Worm (Caenorhabditis elegans) whole organism, L4 larva: ENCODE measurements around the gene T24C2.5.
A peak's percentile ranks its signal among the peaks of the same experiment; 100 is the strongest.

ENCODE experiments used
- aha-1 ChIP-seq: fragments of 150-350 bp; peaks from one replicate; lab custom pipeline; 2014; ENCODE audit warnings: missing biosample characterization, missing genetic modification characterization
- aly-2 ChIP-seq: sonication (generic microtip); optimal IDR thresholded peaks from 2 replicates; lab custom pipeline; 2018; ENCODE audit warnings: missing biosample characterization, missing genetic modification characterization
- ceh-44 ChIP-seq: fragments of 200-800 bp; sonication (Bioruptor generic); IDR thresholded peaks from 2 replicates; pipeline ENCODE4 v1.3.6; 2022; ENCODE audit warnings: missing genetic modification reagents, missing genetic modification characterization, missing compliant biosample characterization
- ceh-62 ChIP-seq: sonication (generic microtip); optimal IDR thresholded peaks from 2 replicates; lab custom pipeline; 2017; ENCODE audit warnings: missing biosample characterization, missing genetic modification characterization
- ctbp-1 ChIP-seq: fragments of 200-800 bp; sonication (Bioruptor generic); IDR thresholded peaks from 2 replicates; pipeline ENCODE4 v1.3.6; 2022; ENCODE audit warnings: missing genetic modification reagents, missing genetic modification characterization, missing compliant biosample characterization
- daf-19 ChIP-seq: fragments of 200-800 bp; sonication (Bioruptor generic); conservative IDR thresholded peaks from 2 replicates; pipeline ENCODE4 v1.3.6; 2022; ENCODE audit warnings: missing genetic modification characterization, missing compliant biosample characterization
- dmd-8 ChIP-seq: fragments of 200-800 bp; sonication (Bioruptor generic); IDR thresholded peaks from 2 replicates; pipeline ENCODE4 v1.3.6; 2022; ENCODE audit warnings: missing genetic modification characterization, missing compliant biosample characterization
- dmd-9 ChIP-seq: fragments of 200-800 bp; sonication (Bioruptor generic); IDR thresholded peaks from 2 replicates; pipeline ENCODE4 v1.3.6; 2022; ENCODE audit warnings: missing genetic modification reagents, missing genetic modification characterization, missing compliant biosample characterization
- dve-1 ChIP-seq: sonication (generic microtip); optimal IDR thresholded peaks from 2 replicates; lab custom pipeline; 2017; ENCODE audit warnings: antibody characterized with exemption, mild to moderate bottlenecking, missing genetic modification characterization, missing compliant biosample characterization; ENCODE audit not compliant: insufficient read depth
- fkh-10 ChIP-seq: fragments of 150-350 bp; optimal IDR thresholded peaks from 2 replicates; lab custom pipeline; 2014; ENCODE audit warnings: missing biosample characterization, missing genetic modification reagents, missing genetic modification characterization
- hlh-11 ChIP-seq: fragments of 200-800 bp; sonication (Bioruptor generic); optimal IDR thresholded peaks from 2 replicates; lab custom pipeline; 2018; ENCODE audit warnings: mild to moderate bottlenecking, missing genetic modification characterization, missing compliant biosample characterization
- hlh-30 ChIP-seq: sonication (generic microtip); optimal IDR thresholded peaks from 2 replicates; lab custom pipeline; 2017; ENCODE audit warnings: antibody characterized with exemption, mild to moderate bottlenecking, missing genetic modification characterization, missing compliant biosample characterization; ENCODE audit not compliant: insufficient read depth
- jun-1 ChIP-seq: fragments of 150-350 bp; optimal IDR thresholded peaks from 2 replicates; lab custom pipeline; 2014; ENCODE audit warnings: missing biosample characterization, missing genetic modification reagents, missing genetic modification characterization
- lin-13 ChIP-seq: fragments of 150-350 bp; optimal IDR thresholded peaks from 2 replicates; lab custom pipeline; 2014; ENCODE audit warnings: missing biosample characterization, missing genetic modification reagents, missing genetic modification characterization
- lin-15B ChIP-seq: fragments of 150-350 bp; sonication (generic microtip); optimal IDR thresholded peaks from 3 replicates; lab custom pipeline; 2014; ENCODE audit warnings: missing biosample characterization, missing genetic modification characterization
- lsy-2 ChIP-seq, 2 experiments: fragments of 150-350 bp in 1 of 2; sonication (generic microtip) in 1 of 2; optimal IDR thresholded peaks; 2 replicates each; lab custom pipeline; 2014 to 2017; ENCODE audit warnings: missing biosample characterization in 2 of 2, missing genetic modification characterization in 2 of 2
- mdl-1 ChIP-seq, 2 experiments: fragments of 150-350 bp in 1 of 2; sonication (generic microtip) in 1 of 2; optimal IDR thresholded peaks; 2 replicates each; lab custom pipeline; 2014 to 2017; ENCODE audit warnings: missing biosample characterization in 2 of 2, missing genetic modification characterization in 2 of 2
- mep-1 ChIP-seq: fragments of 150-350 bp; sonication (generic microtip); optimal IDR thresholded peaks from 3 replicates; lab custom pipeline; 2014; ENCODE audit warnings: missing biosample characterization, missing genetic modification characterization
- mxl-2 ChIP-seq: fragments of 200-800 bp; sonication (Bioruptor generic); conservative IDR thresholded peaks from 2 replicates; pipeline ENCODE4 v1.3.6; 2022; ENCODE audit warnings: missing genetic modification reagents, missing genetic modification characterization, missing compliant biosample characterization
- nhr-102 ChIP-seq: sonication (generic microtip); optimal IDR thresholded peaks from 2 replicates; lab custom pipeline; 2016; ENCODE audit warnings: mild to moderate bottlenecking, missing genetic modification characterization, moderate library complexity, missing compliant biosample characterization
- nhr-111 ChIP-seq: fragments of 200-800 bp; sonication (Bioruptor generic); optimal IDR thresholded peaks from 2 replicates; lab custom pipeline; 2018; ENCODE audit warnings: mild to moderate bottlenecking, missing genetic modification characterization, missing compliant biosample characterization
- nhr-237 ChIP-seq: sonication (generic microtip); optimal IDR thresholded peaks from 2 replicates; lab custom pipeline; 2017; ENCODE audit warnings: missing biosample characterization, missing genetic modification characterization
- nhr-25 ChIP-seq: sonication (generic microtip); optimal IDR thresholded peaks from 2 replicates; lab custom pipeline; 2017; ENCODE audit warnings: missing genetic modification characterization, mild to moderate bottlenecking, missing compliant biosample characterization, antibody characterized with exemption, moderate library complexity, borderline replicate concordance; ENCODE audit not compliant: insufficient read depth
- nhr-28 ChIP-seq: fragments of 150-350 bp; optimal IDR thresholded peaks from 2 replicates; lab custom pipeline; 2014; ENCODE audit warnings: missing biosample characterization, missing genetic modification characterization
- pha-4 ChIP-seq, 2 experiments: fragments of 150-350 bp in 1 of 2; fragments of 200-800 bp in 1 of 2; sonication (Bioruptor generic) in 1 of 2; IDR thresholded peaks in 1 of 2; optimal IDR thresholded peaks in 1 of 2; 2 replicates each; pipeline versions ENCODE4 v1.3.6 to Lab custom; 2014 to 2022; ENCODE audit warnings: missing genetic modification characterization in 2 of 2, missing genetic modification reagents in 2 of 2, missing biosample characterization in 1 of 2, missing compliant biosample characterization in 1 of 2
- pqm-1 ChIP-seq: sonication (generic microtip); optimal IDR thresholded peaks from 2 replicates; lab custom pipeline; 2017; ENCODE audit warnings: missing biosample characterization, missing genetic modification characterization
- sdz-12 ChIP-seq: fragments of 200-800 bp; sonication (Bioruptor generic); optimal IDR thresholded peaks from 2 replicates; lab custom pipeline; 2018; ENCODE audit warnings: mild to moderate bottlenecking, missing genetic modification characterization, missing compliant biosample characterization
- set-16 ChIP-seq: fragments of 200-800 bp; sonication (Bioruptor generic); IDR thresholded peaks from 2 replicates; pipeline ENCODE4 v1.3.6; 2022; ENCODE audit warnings: missing genetic modification reagents, missing genetic modification characterization, missing compliant biosample characterization
- snpc-4 ChIP-seq: fragments of 150-350 bp; optimal IDR thresholded peaks from 2 replicates; lab custom pipeline; 2014; ENCODE audit warnings: missing biosample characterization, missing genetic modification characterization
- spr-1 ChIP-seq: sonication (generic microtip); optimal IDR thresholded peaks from 2 replicates; lab custom pipeline; 2016; ENCODE audit warnings: mild to moderate bottlenecking, missing genetic modification characterization, missing compliant biosample characterization
- unc-62 ChIP-seq, 3 experiments: fragments of 150-350 bp in 1 of 3; sonication (generic microtip); optimal IDR thresholded peaks in 2 of 3; peaks in 1 of 3; 1 replicate in 1 of 3; 2 replicates in 2 of 3; lab custom pipeline; 2014 to 2017; ENCODE audit warnings: missing biosample characterization in 3 of 3, missing genetic modification characterization in 3 of 3, missing genetic modification reagents in 3 of 3, missing genotype in 1 of 3
- zag-1 ChIP-seq: fragments of 150-350 bp; optimal IDR thresholded peaks from 2 replicates; lab custom pipeline; 2014; ENCODE audit warnings: missing biosample characterization, missing genetic modification characterization
- zip-2 ChIP-seq: fragments of 150-350 bp; optimal IDR thresholded peaks from 2 replicates; lab custom pipeline; 2014; ENCODE audit warnings: missing biosample characterization, missing genetic modification characterization
- ztf-7 ChIP-seq: fragments of 150-350 bp; optimal IDR thresholded peaks from 2 replicates; lab custom pipeline; 2014; ENCODE audit warnings: missing biosample characterization, missing genetic modification characterization

The T24C2.5 gene

ce11 chrX:14571277-14571676 is 37.1 kb downstream of the T24C2.5 start:
- TF ChIP-seq spr-1 (tag; lab: Kevin White, UChicago) (no peak), aha-1 (tag; lab: Kevin White, UChicago) (peak; percentile 70), dmd-8 (GFP tag; lab: Robert Waterston, UW) (no peak)

DNA sequence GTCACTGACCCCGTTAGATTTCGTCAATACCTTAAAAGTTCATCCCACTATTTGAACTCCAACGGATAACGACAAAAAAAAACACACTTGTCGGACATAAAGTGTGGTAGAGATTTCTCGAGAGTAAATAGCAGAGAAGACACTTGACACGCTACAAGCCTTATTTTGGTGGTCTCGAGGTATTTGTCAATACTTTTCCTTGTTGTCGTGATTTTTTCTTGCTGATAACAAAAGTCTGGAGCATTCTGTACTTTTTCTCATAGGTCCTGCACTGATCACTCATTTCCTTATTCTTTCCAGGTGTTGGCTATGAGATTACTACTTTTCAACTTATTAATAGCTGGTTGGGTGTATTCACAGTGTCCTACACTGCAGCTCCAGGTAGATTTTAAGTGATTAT is 38.2 kb downstream of the T24C2.5 start, which contains the start of gene lron-1:
lron-1 (plus strand) TSS at position 301 of the 400 bp plus-strand sequence.
- TF ChIP-seq ctbp-1 (GFP tag; lab: Robert Waterston, UW) (no peak), pha-4 (GFP tag; IDR thresholded peaks at IDR 0.05; lab: Robert Waterston, UW) (no peak), pha-4 (tag; optimal IDR thresholded peaks at IDR 0.05; lab: Kevin White, UChicago) (peak; percentile 5)

ce11 chrX:14575920-14576319 is 41.7 kb downstream of the T24C2.5 start:
- no peak for TF ChIP-seq aly-2 (tag; lab: Kevin White, UChicago)
- peak; percentile 29 for TF ChIP-seq nhr-28 (tag; lab: Kevin White, UChicago)
- peak; percentile 18 for TF ChIP-seq aha-1 (tag; lab: Kevin White, UChicago)
- TF ChIP-seq nhr-25 = peak; percentile 55
- peak in 1 of 2 experiments; percentile 86 for TF ChIP-seq unc-62 (GFP tag; optimal IDR thresholded peaks at IDR 0.05 in 1 of 2; lab: Kevin White, UChicago)
- no peak for TF ChIP-seq unc-62 (tag; optimal IDR thresholded peaks at IDR 0.05; lab: Kevin White, UChicago)

DNA sequence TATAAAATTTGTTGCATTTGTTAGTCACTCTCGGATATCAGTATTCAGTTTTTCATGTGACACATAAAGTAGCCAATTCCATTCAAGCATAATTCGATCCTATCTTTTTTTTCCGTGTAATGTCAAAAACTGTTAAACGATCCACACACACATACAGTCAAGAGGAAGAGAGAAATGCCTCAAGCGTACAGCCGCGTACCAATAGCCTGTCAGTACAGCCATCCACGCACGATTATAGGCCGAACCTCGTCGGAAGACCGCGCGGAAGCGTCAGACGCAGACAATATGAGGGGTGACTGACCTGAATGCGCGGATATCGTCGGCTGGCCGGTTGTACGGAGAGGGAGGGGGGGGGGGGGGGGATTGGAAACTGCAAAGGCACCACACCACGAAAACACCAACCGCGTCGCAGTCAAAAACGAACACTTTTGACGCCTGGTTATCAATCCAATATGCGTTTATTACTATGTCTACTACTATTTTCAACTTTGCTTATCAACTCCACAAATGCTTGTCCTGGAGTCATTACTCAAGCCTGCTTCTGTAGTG is 43.4 kb downstream of the T24C2.5 start, which contains the start of gene let-4:
let-4 (plus strand) TSS at position 357 of the 549 bp plus-strand sequence.
- TF ChIP-seq aly-2 (tag; lab: Kevin White, UChicago) (no peak), zag-1 (tag; lab: Kevin White, UChicago) (no peak), pqm-1 (no peak), ceh-62 (tag; lab: Kevin White, UChicago) (no peak), mxl-2 (GFP tag; lab: Robert Waterston, UW) (no peak), mdl-1 (tag; optimal IDR thresholded peaks at IDR 0.05; lab: Kevin White, UChicago) (no peak), hlh-30 (tag; lab: Kevin White, UChicago) (no peak), dmd-9 (GFP tag; lab: Robert Waterston, UW) (no peak), lsy-2 (tag; optimal IDR thresholded peaks at IDR 0.05; lab: Kevin White, UChicago) (no peak), jun-1 (tag; lab: Kevin White, UChicago) (no peak), snpc-4 (tag; lab: Kevin White, UChicago) (no peak), zip-2 (tag; lab: Kevin White, UChicago) (no peak), set-16 (GFP tag; lab: Robert Waterston, UW) (peak; percentile 80), ceh-44 (GFP tag; lab: Robert Waterston, UW) (no peak), lin-13 (GFP tag; lab: Kevin White, UChicago) (no peak), sdz-12 (GFP tag; lab: Kevin White, UChicago) (no peak), nhr-111 (no peak), mep-1 (tag; lab: Kevin White, UChicago) (no peak), nhr-102 (tag; lab: Kevin White, UChicago) (no peak), hlh-11 (peak; percentile 37), nhr-237 (no peak), daf-19 (no peak), unc-62 (GFP tag; optimal IDR thresholded peaks at IDR 0.05 in 1 of 2; lab: Kevin White, UChicago) (peak in 1 of 2 experiments; percentile 95), unc-62 (tag; optimal IDR thresholded peaks at IDR 0.05; lab: Kevin White, UChicago) (no peak), dve-1 (tag; lab: Kevin White, UChicago) (no peak), ztf-7 (tag; lab: Kevin White, UChicago) (no peak), lin-15B (tag; lab: Kevin White, UChicago) (no peak), fkh-10 (no peak)
